Fruit fly (Drosophila melanogaster): ENCODE results near the gene tmod.

dm6 chr3R:30600154-30601009 is 68.0 kb downstream of the tmod start:
- TF ChIP-seq EcR (GFP tag; optimal IDR thresholded peaks at IDR 0.05) (peak; percentile 58), gl (tag; optimal IDR thresholded peaks at IDR 0.05) (peak; percentile 35), CG34367 (tag; optimal IDR thresholded peaks at IDR 0.05) (peak; percentile 78), CG14655 (GFP tag; optimal IDR thresholded peaks at IDR 0.05) (peak; percentile 87), CG17806 (tag; optimal IDR thresholded peaks at IDR 0.05) (peak; percentile 88), CG15710 (tag; optimal IDR thresholded peaks at IDR 0.05) (peak; percentile 83)

Measured in whole organism, pupa.